Fruit fly (Drosophila melanogaster) whole organism, embryonic: ENCODE data around the gene CG45307.
A peak's percentile ranks its signal among the peaks of the same experiment; 100 is the strongest.

Experiments
- Ada2b ChIP-seq: fragments of 200-800 bp; sonication (Bioruptor generic); IDR thresholded peaks from 2 replicates; pipeline ENCODE4 v1.3.6; 2022; ENCODE audit warnings: missing biosample characterization, missing genetic modification characterization
- Atf3 ChIP-seq: fragments of 200-800 bp; sonication (Bioruptor generic); optimal IDR thresholded peaks from 3 replicates; lab custom pipeline; 2016; ENCODE audit warnings: missing biosample characterization, missing genetic modification characterization
- B-H1 ChIP-seq: fragments of 200-800 bp; sonication (Bioruptor generic); IDR thresholded peaks from 3 replicates; pipeline ENCODE4 v1.3.6; 2022; ENCODE audit warnings: missing biosample characterization, missing genetic modification characterization
- CG1024 ChIP-seq: fragments of 200-800 bp; sonication (Bioruptor generic); IDR thresholded peaks from 2 replicates; pipeline ENCODE4 v1.3.6; 2022; ENCODE audit warnings: missing biosample characterization, missing genetic modification characterization
- CG13424 ChIP-seq: fragments of 200-800 bp; sonication (Bioruptor generic); optimal IDR thresholded peaks from 2 replicates; lab custom pipeline; 2019; ENCODE audit warnings: missing biosample characterization, mild to moderate bottlenecking, missing genetic modification characterization, moderate library complexity
- CG13624 ChIP-seq: fragments of 200-800 bp; sonication (Bioruptor generic); optimal IDR thresholded peaks from 2 replicates; lab custom pipeline; 2016; ENCODE audit warnings: missing biosample characterization, missing genetic modification characterization
- CG14014 ChIP-seq: fragments of 200-800 bp; sonication (Bioruptor generic); IDR thresholded peaks from 2 replicates; pipeline ENCODE4 v1.3.6; 2022; ENCODE audit warnings: missing biosample characterization, missing genetic modification characterization
- CG14860 ChIP-seq: fragments of 200-800 bp; sonication (Bioruptor generic); IDR thresholded peaks from 3 replicates; pipeline ENCODE4 v1.3.6; 2022; ENCODE audit warnings: missing biosample characterization, missing genetic modification characterization; ENCODE audit not compliant: partially characterized antibody
- CG15269 ChIP-seq: fragments of 200-800 bp; sonication (Bioruptor generic); optimal IDR thresholded peaks from 2 replicates; lab custom pipeline; 2018; ENCODE audit warnings: missing biosample characterization, mild to moderate bottlenecking, missing genetic modification characterization, moderate library complexity
- CG1529 ChIP-seq: fragments of 200-800 bp; sonication (Bioruptor generic); optimal IDR thresholded peaks from 3 replicates; lab custom pipeline; 2018; ENCODE audit warnings: missing biosample characterization, missing genetic modification characterization
- CG15514 ChIP-seq: fragments of 200-800 bp; sonication (Bioruptor generic); optimal IDR thresholded peaks from 3 replicates; lab custom pipeline; 2017; ENCODE audit warnings: missing biosample characterization, missing genetic modification characterization, mild to moderate bottlenecking, moderate library complexity, missing genetic modification reagents
- CG17568 ChIP-seq: fragments of 200-800 bp; sonication (Bioruptor generic); optimal IDR thresholded peaks from 2 replicates; lab custom pipeline; 2018; ENCODE audit warnings: missing biosample characterization, mild to moderate bottlenecking, missing genetic modification characterization, moderate library complexity
- CG2120 ChIP-seq: fragments of 200-800 bp; sonication (Bioruptor generic); optimal IDR thresholded peaks from 3 replicates; lab custom pipeline; 2016; ENCODE audit warnings: missing biosample characterization, missing genetic modification characterization
- CG30403 ChIP-seq: fragments of 200-800 bp; sonication (Bioruptor generic); optimal IDR thresholded peaks from 3 replicates; lab custom pipeline; 2016; ENCODE audit warnings: missing biosample characterization, missing genetic modification characterization
- CG3163 ChIP-seq: fragments of 200-800 bp; sonication (Bioruptor generic); optimal IDR thresholded peaks from 3 replicates; lab custom pipeline; 2016; ENCODE audit warnings: missing biosample characterization, missing genetic modification characterization
- CG34224 ChIP-seq: fragments of 200-800 bp; sonication (Bioruptor generic); IDR thresholded peaks from 3 replicates; pipeline ENCODE4 v1.3.6; 2022; ENCODE audit warnings: missing biosample characterization, missing genetic modification characterization; ENCODE audit not compliant: partially characterized antibody
- CG3847 ChIP-seq: fragments of 200-800 bp; sonication (Bioruptor generic); IDR thresholded peaks from 2 replicates; pipeline ENCODE4 v1.3.6; 2022; ENCODE audit warnings: missing biosample characterization, missing genetic modification characterization
- CG6254 ChIP-seq: fragments of 200-800 bp; sonication (Bioruptor generic); optimal IDR thresholded peaks from 3 replicates; lab custom pipeline; 2017; ENCODE audit warnings: mild to moderate bottlenecking, missing biosample characterization, missing genetic modification reagents, missing genetic modification characterization
- CG6683 ChIP-seq: fragments of 200-800 bp; sonication (Bioruptor generic); optimal IDR thresholded peaks from 2 replicates; lab custom pipeline; 2017; ENCODE audit warnings: missing biosample characterization, mild to moderate bottlenecking, missing genetic modification characterization, missing genetic modification reagents
- CG6854 ChIP-seq: fragments of 200-800 bp; sonication (Bioruptor generic); optimal IDR thresholded peaks from 3 replicates; lab custom pipeline; 2017; ENCODE audit warnings: missing biosample characterization, mild to moderate bottlenecking, missing genetic modification characterization
- CG7372 ChIP-seq: fragments of 200-800 bp; sonication (Bioruptor generic); IDR thresholded peaks from 2 replicates; pipeline ENCODE4 v1.3.6; 2022; ENCODE audit warnings: missing biosample characterization, missing genetic modification characterization
- CG9727 ChIP-seq: fragments of 200-800 bp; sonication (Bioruptor generic); optimal IDR thresholded peaks from 3 replicates; lab custom pipeline; 2017; ENCODE audit warnings: missing biosample characterization, mild to moderate bottlenecking, missing genetic modification characterization
- D19A ChIP-seq: fragments of 200-800 bp; optimal IDR thresholded peaks from 3 replicates; lab custom pipeline; 2019; ENCODE audit warnings: missing biosample characterization, mild to moderate bottlenecking, missing genetic modification characterization, moderate library complexity
- Dip2 ChIP-seq: fragments of 200-800 bp; sonication (Bioruptor generic); IDR thresholded peaks from 2 replicates; pipeline ENCODE4 v1.3.6; 2022; ENCODE audit warnings: missing biosample characterization, missing genetic modification characterization
- Dref ChIP-seq: fragments of 200-800 bp; sonication (Bioruptor generic); IDR thresholded peaks from 2 replicates; pipeline ENCODE4 v1.3.6; 2022; ENCODE audit warnings: missing biosample characterization, missing genetic modification characterization
- Hr3 ChIP-seq: fragments of 200-800 bp; sonication (Bioruptor generic); optimal IDR thresholded peaks from 3 replicates; lab custom pipeline; 2016; ENCODE audit warnings: missing biosample characterization, missing genetic modification characterization
- Max ChIP-seq: fragments of 200-800 bp; sonication (Bioruptor generic); optimal IDR thresholded peaks from 2 replicates; lab custom pipeline; 2016; ENCODE audit warnings: missing biosample characterization, mild to moderate bottlenecking, missing genetic modification characterization
- Med ChIP-seq: fragments of 200-800 bp; sonication (Bioruptor generic); peaks from one replicate; lab custom pipeline; 2016; ENCODE audit warnings: missing biosample characterization, missing genetic modification characterization, mild to moderate bottlenecking, inconsistent platforms, moderate library complexity
- Mes4 ChIP-seq: fragments of 200-800 bp; sonication (Bioruptor generic); optimal IDR thresholded peaks from 2 replicates; lab custom pipeline; 2016; ENCODE audit warnings: missing biosample characterization, missing genetic modification characterization
- Nf-YB ChIP-seq: fragments of 200-800 bp; sonication (Bioruptor generic); optimal IDR thresholded peaks from 3 replicates; lab custom pipeline; 2019; ENCODE audit warnings: missing biosample characterization, mild to moderate bottlenecking, missing genetic modification characterization, moderate library complexity
- Stat92E ChIP-seq, 3 experiments: fragments of >200 bp in 2 of 3; fragments of 200-800 bp in 1 of 3; sonication (Bioruptor generic) in 1 of 3; optimal IDR thresholded peaks; 2 replicates each; lab custom pipeline; 2017 to 2019; ENCODE audit warnings: missing biosample characterization in 3 of 3, missing genetic modification characterization in 3 of 3, mild to moderate bottlenecking in 1 of 3, moderate library complexity in 1 of 3
- aop ChIP-seq: fragments of 200-800 bp; sonication (Bioruptor generic); IDR thresholded peaks from 2 replicates; pipeline ENCODE4 v1.3.6; 2022; ENCODE audit warnings: missing biosample characterization, missing genetic modification characterization
- bigmax ChIP-seq: fragments of 200-800 bp; sonication (Bioruptor generic); optimal IDR thresholded peaks from 2 replicates; lab custom pipeline; 2018; ENCODE audit warnings: missing biosample characterization, mild to moderate bottlenecking, missing genetic modification characterization
- bsh ChIP-seq, 2 experiments: fragments of 200-800 bp; sonication (Bioruptor generic); optimal IDR thresholded peaks; 2 replicates each; lab custom pipeline; 2017 to 2018; ENCODE audit warnings: mild to moderate bottlenecking in 2 of 2, missing biosample characterization in 2 of 2, missing genetic modification characterization in 2 of 2, moderate library complexity in 1 of 2
- cato ChIP-seq: fragments of 200-800 bp; sonication (Bioruptor generic); optimal IDR thresholded peaks from 2 replicates; lab custom pipeline; 2016; ENCODE audit warnings: missing biosample characterization, missing genetic modification characterization, borderline replicate concordance
- caup ChIP-seq: fragments of 200-800 bp; sonication (Bioruptor generic); optimal IDR thresholded peaks from 3 replicates; lab custom pipeline; 2017; ENCODE audit warnings: missing biosample characterization, mild to moderate bottlenecking, missing genetic modification characterization, moderate library complexity; ENCODE audit not compliant: severe bottlenecking
- dmrt11E ChIP-seq: fragments of 200-800 bp; sonication (Bioruptor generic); optimal IDR thresholded peaks from 3 replicates; lab custom pipeline; 2018; ENCODE audit warnings: missing biosample characterization, mild to moderate bottlenecking, missing genetic modification characterization, moderate library complexity
- ems ChIP-seq: fragments of 200-800 bp; sonication (Bioruptor generic); optimal IDR thresholded peaks from 3 replicates; lab custom pipeline; 2016; ENCODE audit warnings: missing biosample characterization, missing genetic modification characterization
- ewg ChIP-seq: fragments of 200-800 bp; sonication (Bioruptor generic); optimal IDR thresholded peaks from 3 replicates; lab custom pipeline; 2017; ENCODE audit warnings: mild to moderate bottlenecking, missing biosample characterization, missing genetic modification reagents, missing genetic modification characterization
- ftz-f1 ChIP-seq: fragments of 200-800 bp; sonication (Bioruptor generic); optimal IDR thresholded peaks from 2 replicates; lab custom pipeline; 2016; ENCODE audit warnings: missing biosample characterization, missing genetic modification characterization
- gce ChIP-seq: fragments of 200-800 bp; sonication (Bioruptor generic); IDR thresholded peaks from 3 replicates; pipeline ENCODE4 v1.3.6; 2022; ENCODE audit warnings: missing biosample characterization, missing genetic modification characterization
- grn ChIP-seq: fragments of 200-800 bp; sonication (Bioruptor generic); optimal IDR thresholded peaks from 3 replicates; lab custom pipeline; 2017; ENCODE audit warnings: missing biosample characterization, missing genetic modification characterization
- kay ChIP-seq: fragments of 200-800 bp; sonication (Bioruptor generic); optimal IDR thresholded peaks from 2 replicates; lab custom pipeline; 2016; ENCODE audit warnings: missing biosample characterization, missing genetic modification characterization
- lmd ChIP-seq: fragments of 200-800 bp; sonication (Bioruptor generic); IDR thresholded peaks from 2 replicates; pipeline ENCODE4 v1.3.6; 2022; ENCODE audit warnings: missing biosample characterization, missing genetic modification characterization
- lov ChIP-seq, 2 experiments: fragments of 200-800 bp in 1 of 2; fragments of >200 bp in 1 of 2; sonication (Bioruptor generic) in 1 of 2; IDR thresholded peaks in 1 of 2; optimal IDR thresholded peaks in 1 of 2; 2 replicates in 1 of 2; 3 replicates in 1 of 2; pipeline versions ENCODE4 v1.3.6 to Lab custom; 2017 to 2022; ENCODE audit warnings: missing biosample characterization in 1 of 2, missing genetic modification characterization in 1 of 2
- oc ChIP-seq: fragments of 200-800 bp; sonication (Bioruptor generic); optimal IDR thresholded peaks from 2 replicates; lab custom pipeline; 2018; ENCODE audit warnings: missing biosample characterization, mild to moderate bottlenecking, missing genetic modification characterization, moderate library complexity
- pho ChIP-seq: fragments of 200-800 bp; sonication (Bioruptor generic); optimal IDR thresholded peaks from 2 replicates; lab custom pipeline; 2016; ENCODE audit warnings: missing biosample characterization, missing genetic modification characterization
- sr ChIP-seq: fragments of 200-800 bp; sonication (Bioruptor generic); IDR thresholded peaks from 3 replicates; pipeline ENCODE4 v1.3.6; 2022; ENCODE audit warnings: missing biosample characterization, missing genetic modification characterization
- vvl ChIP-seq: fragments of 200-800 bp; sonication (Bioruptor generic); IDR thresholded peaks from 2 replicates; pipeline ENCODE4 v1.3.6; 2022; ENCODE audit warnings: missing biosample characterization, missing genetic modification characterization
- zfh1 ChIP-seq: fragments of 200-800 bp; sonication (Bioruptor generic); IDR thresholded peaks from 3 replicates; pipeline ENCODE4 v1.3.6; 2022; ENCODE audit warnings: missing biosample characterization, missing genetic modification characterization

The CG45307 gene

dm6 chr2L:8732702-8733101 lies 19.2 kb downstream of the CG45307 start (continued):
- TF ChIP-seq Stat92E (GFP tag; optimal IDR thresholded peaks at IDR 0.05; lab: Kevin White, UChicago) (no peak), ems (GFP tag; lab: Kevin White, UChicago) (no peak), Nf-YB (no peak), pho (no peak), CG13424 (tag; lab: Kevin White, UChicago) (peak; percentile 15), D19A (tag; lab: Kevin White, UChicago) (peak; percentile 23), grn (GFP tag; lab: Kevin White, UChicago) (peak; percentile 36), Ada2b (GFP tag; lab: Robert Waterston, UW) (peak; percentile 48; the same call in 1 of the 2 replicates), CG15514 (GFP tag; lab: Kevin White, UChicago) (no peak), CG14860 (GFP tag; lab: Robert Waterston, UW) (no peak), CG7372 (no peak), sr (GFP tag; lab: Robert Waterston, UW) (peak; percentile 30; the same call in 1 of the 3 replicates), bigmax (no peak), kay (no peak), caup (GFP tag; lab: Kevin White, UChicago) (peak; percentile 4), B-H1 (GFP tag; lab: Robert Waterston, UW) (0 out of 3 replicates have a peak, but pooled peaks have one; percentile 19), Atf3 (GFP tag; lab: Kevin White, UChicago) (no peak), dmrt11E (tag; lab: Kevin White, UChicago) (no peak), CG13624 (GFP tag; lab: Kevin White, UChicago) (no peak), CG15269 (peak; percentile 29), CG34224 (no peak), lmd (GFP tag; lab: Robert Waterston, UW) (peak; percentile 37), CG17568 (GFP tag; lab: Kevin White, UChicago) (no peak), oc (tag; lab: Kevin White, UChicago) (no peak), gce (GFP tag; lab: Robert Waterston, UW) (no peak), CG6854 (GFP tag; lab: Kevin White, UChicago) (no peak), Max (GFP tag; lab: Kevin White, UChicago) (no peak), CG3163 (no peak), Mes4 (GFP tag; lab: Kevin White, UChicago) (no peak), CG2120 (GFP tag; lab: Kevin White, UChicago) (peak; percentile 3), CG30403 (GFP tag; lab: Kevin White, UChicago) (peak; percentile 32), ewg (GFP tag; lab: Kevin White, UChicago) (no peak), ftz-f1 (GFP tag; lab: Kevin White, UChicago) (no peak), Dref (GFP tag; lab: Robert Waterston, UW) (no peak), Hr3 (GFP tag; lab: Kevin White, UChicago) (peak; percentile 2), aop (GFP tag; lab: Robert Waterston, UW) (no peak), CG6683 (no peak), CG1024 (GFP tag; lab: Robert Waterston, UW) (0 out of 2 replicates have a peak, but pooled peaks have one; percentile 21), Dip2 (GFP tag; lab: Robert Waterston, UW) (no peak), Med (GFP tag; lab: Kevin White, UChicago) (peak; percentile 85), cato (GFP tag; lab: Kevin White, UChicago) (no peak), CG14014 (GFP tag; lab: Robert Waterston, UW) (no peak), CG6254 (GFP tag; lab: Kevin White, UChicago) (no peak), CG9727 (GFP tag; lab: Kevin White, UChicago) (no peak), lov (optimal IDR thresholded peaks at IDR 0.05; lab: Kevin White, UChicago) (no peak), lov (GFP tag; IDR thresholded peaks at IDR 0.05; lab: Robert Waterston, UW) (peak; percentile 18; the same call in 1 of the 3 replicates), CG3847 (GFP tag; lab: Robert Waterston, UW) (no peak), CG1529 (GFP tag; lab: Kevin White, UChicago) (no peak), vvl (GFP tag; lab: Robert Waterston, UW) (peak; percentile 77), bsh (GFP tag; optimal IDR thresholded peaks at IDR 0.05; lab: Kevin White, UChicago) (no peak), zfh1 (GFP tag; lab: Robert Waterston, UW) (peak; percentile 50; the same call in 1 of the 3 replicates)
